Fruit fly (Drosophila melanogaster) whole organism, embryonic: Measurements from ENCODE around the gene qtc.

Experiments
- CG13287 ChIP-seq: fragments of 200-800 bp; sonication (Bioruptor generic); IDR thresholded peaks from 2 replicates; pipeline ENCODE4 v1.3.6; 2022; ENCODE audit warnings: missing biosample characterization, missing genetic modification characterization; ENCODE audit not compliant: partially characterized antibody
- CG13296 ChIP-seq: fragments of 200-800 bp; sonication (Bioruptor generic); optimal IDR thresholded peaks from 3 replicates; lab custom pipeline; 2018; ENCODE audit warnings: missing biosample characterization, mild to moderate bottlenecking, missing genetic modification characterization
- CG7786 ChIP-seq: fragments of 200-800 bp; sonication (Bioruptor generic); optimal IDR thresholded peaks from 2 replicates; lab custom pipeline; 2016; ENCODE audit warnings: missing biosample characterization, missing genetic modification characterization
- Deaf1 ChIP-seq: fragments of 200-800 bp; optimal IDR thresholded peaks from 3 replicates; lab custom pipeline; 2019; ENCODE audit warnings: missing biosample characterization, mild to moderate bottlenecking, missing genetic modification characterization, moderate library complexity
- Fer3 ChIP-seq: fragments of 200-800 bp; sonication (Bioruptor generic); optimal IDR thresholded peaks from 2 replicates; lab custom pipeline; 2018; ENCODE audit warnings: missing biosample characterization, mild to moderate bottlenecking, missing genetic modification characterization, moderate library complexity
- esg ChIP-seq: fragments of 200-800 bp; sonication (Bioruptor generic); conservative IDR thresholded peaks from 2 replicates; pipeline ENCODE4 v1.3.6; 2022; ENCODE audit warnings: missing biosample characterization, missing genetic modification characterization
- maf-S ChIP-seq: fragments of 200-800 bp; sonication (Bioruptor generic); optimal IDR thresholded peaks from 2 replicates; lab custom pipeline; 2016; ENCODE audit warnings: missing biosample characterization, missing genetic modification characterization
- psq ChIP-seq: fragments of 200-800 bp; sonication (Bioruptor generic); optimal IDR thresholded peaks from 2 replicates; lab custom pipeline; 2017; ENCODE audit warnings: missing biosample characterization, missing genetic modification characterization
- sens ChIP-seq: fragments of 200-800 bp; sonication (Bioruptor generic); peaks from one replicate; lab custom pipeline; 2016; ENCODE audit warnings: missing biosample characterization, missing genetic modification characterization
- sqz ChIP-seq: fragments of 200-800 bp; sonication (Bioruptor generic); optimal IDR thresholded peaks from 3 replicates; lab custom pipeline; 2018; ENCODE audit warnings: missing biosample characterization, mild to moderate bottlenecking, missing genetic modification characterization

dm6 chr2L:5042076-5042475, 18.5 kb upstream of the qtc start:
- peak; percentile 88 for TF ChIP-seq sens (GFP tag; lab: Kevin White, UChicago)
- no peak for TF ChIP-seq maf-S (GFP tag; lab: Kevin White, UChicago)
- no peak for TF ChIP-seq Deaf1 (tag; lab: Kevin White, UChicago)
- TF ChIP-seq psq (GFP tag; lab: Kevin White, UChicago): no peak
- TF ChIP-seq CG13296 (GFP tag; lab: Kevin White, UChicago): no peak
- no peak for TF ChIP-seq CG7786 (GFP tag; lab: Kevin White, UChicago)
- no peak for TF ChIP-seq sqz (GFP tag; lab: Kevin White, UChicago)
- TF ChIP-seq esg (GFP tag; lab: Robert Waterston, UW): no peak
- TF ChIP-seq CG13287 (GFP tag; lab: Robert Waterston, UW): no peak
- peak; percentile 11 for TF ChIP-seq Fer3
